Worm (Caenorhabditis elegans): Measurements from ENCODE around the gene T08G3.13.

The T08G3.13 gene

DNA sequence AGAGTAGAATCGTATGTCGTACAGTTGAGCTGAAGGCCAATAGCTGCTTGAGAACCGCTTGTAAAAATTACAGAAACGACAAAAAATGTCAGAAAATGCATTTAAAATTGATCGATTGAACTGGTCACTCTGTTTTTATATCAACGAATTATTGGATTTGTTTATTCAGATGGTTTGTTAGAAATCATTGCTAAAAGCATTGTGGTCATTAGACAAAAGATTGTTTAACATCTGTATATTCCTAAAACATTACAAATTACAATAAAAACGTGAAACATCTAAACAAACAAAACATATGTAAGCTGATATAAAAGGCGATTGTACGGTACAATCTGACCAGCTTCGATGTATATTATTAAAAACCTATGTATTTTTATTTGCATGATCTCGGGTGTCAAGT is 12.3 kb upstream of the T08G3.13 start, which contains the start of the genes F26D2.13 and F26D2.14:
F26D2.13 (minus strand) TSS at position 101 of the 400 bp plus-strand sequence.
F26D2.14 (plus strand) TSS at position 346 of the 400 bp plus-strand sequence.
- TF ChIP-seq zag-1 (tag; optimal IDR thresholded peaks at IDR 0.05): no peak
- TF ChIP-seq mab-5 (tag; optimal IDR thresholded peaks at IDR 0.05): no peak
- TF ChIP-seq alr-1 (tag; optimal IDR thresholded peaks at IDR 0.05): no peak
- no peak for TF ChIP-seq ztf-11 (tag; optimal IDR thresholded peaks at IDR 0.05)
- TF ChIP-seq elt-1 (tag; optimal IDR thresholded peaks at IDR 0.05): no peak
- no peak for TF ChIP-seq lin-11 (tag; optimal IDR thresholded peaks at IDR 0.05)
- no peak for TF ChIP-seq ztf-4 (tag; optimal IDR thresholded peaks at IDR 0.05)
- no peak for TF ChIP-seq gmeb-1 (tag; optimal IDR thresholded peaks at IDR 0.05)
- TF ChIP-seq nhr-11 (tag; optimal IDR thresholded peaks at IDR 0.05): no peak
- TF ChIP-seq lin-13 (GFP tag; optimal IDR thresholded peaks at IDR 0.05): no peak
- TF ChIP-seq sma-3 (GFP tag; optimal IDR thresholded peaks at IDR 0.05): no peak
- TF ChIP-seq nhr-21 (tag; optimal IDR thresholded peaks at IDR 0.05): no peak
- TF ChIP-seq nhr-77 (tag; optimal IDR thresholded peaks at IDR 0.05): no peak
- TF ChIP-seq nhr-12 (tag; optimal IDR thresholded peaks at IDR 0.05): no peak
- TF ChIP-seq lsy-2 (tag; optimal IDR thresholded peaks at IDR 0.05): no peak

DNA sequence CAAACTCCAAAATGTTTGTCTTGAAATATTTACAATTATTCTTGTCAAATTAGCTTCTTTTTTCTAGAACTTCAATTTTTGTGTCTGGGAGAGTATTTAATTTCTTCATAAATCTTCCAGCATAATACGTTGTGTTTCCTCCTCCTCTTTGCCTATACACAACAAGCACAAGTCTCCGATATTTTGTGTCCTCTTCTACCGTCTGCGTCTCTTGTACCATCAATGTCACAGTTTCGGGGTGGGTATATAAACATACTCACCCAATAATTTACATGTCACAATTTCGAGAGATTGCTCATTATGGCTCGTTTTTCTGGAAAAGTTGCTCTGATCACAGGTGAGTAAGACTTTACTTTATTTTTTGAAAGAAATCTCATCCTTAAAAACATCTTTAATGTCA is 10.3 kb upstream of the T08G3.13 start, which contains the start of gene F26D2.15:
F26D2.15 (plus strand) TSS at position 301 of the 400 bp plus-strand sequence.
- TF ChIP-seq unc-62 (GFP tag; optimal IDR thresholded peaks at IDR 0.05) (no peak), nhr-12 (tag; optimal IDR thresholded peaks at IDR 0.05) (no peak), mbf-1 (tag; optimal IDR thresholded peaks at IDR 0.05) (no peak), R02D3.7 (tag; optimal IDR thresholded peaks at IDR 0.05) (no peak), blmp-1 (tag; optimal IDR thresholded peaks at IDR 0.05; ENCODE audit: insufficient read depth) (no peak), dmd-4 (tag; optimal IDR thresholded peaks at IDR 0.05) (no peak), lin-13 (GFP tag; optimal IDR thresholded peaks at IDR 0.05) (no peak), Y55F3AM.14 (GFP tag; optimal IDR thresholded peaks at IDR 0.05) (no peak), lsy-2 (tag; optimal IDR thresholded peaks at IDR 0.05) (no peak), ceh-82 (tag; optimal IDR thresholded peaks at IDR 0.05) (no peak), nhr-237 (tag; optimal IDR thresholded peaks at IDR 0.05) (no peak), nhr-25 (tag; optimal IDR thresholded peaks at IDR 0.05) (no peak), egl-27 (tag; optimal IDR thresholded peaks at IDR 0.05) (no peak), sma-3 (GFP tag; optimal IDR thresholded peaks at IDR 0.05) (no peak), alr-1 (tag; optimal IDR thresholded peaks at IDR 0.05) (no peak), peb-1 (tag; optimal IDR thresholded peaks at IDR 0.05) (no peak), nhr-77 (tag; optimal IDR thresholded peaks at IDR 0.05) (no peak), gmeb-1 (tag; optimal IDR thresholded peaks at IDR 0.05) (no peak)

DNA sequence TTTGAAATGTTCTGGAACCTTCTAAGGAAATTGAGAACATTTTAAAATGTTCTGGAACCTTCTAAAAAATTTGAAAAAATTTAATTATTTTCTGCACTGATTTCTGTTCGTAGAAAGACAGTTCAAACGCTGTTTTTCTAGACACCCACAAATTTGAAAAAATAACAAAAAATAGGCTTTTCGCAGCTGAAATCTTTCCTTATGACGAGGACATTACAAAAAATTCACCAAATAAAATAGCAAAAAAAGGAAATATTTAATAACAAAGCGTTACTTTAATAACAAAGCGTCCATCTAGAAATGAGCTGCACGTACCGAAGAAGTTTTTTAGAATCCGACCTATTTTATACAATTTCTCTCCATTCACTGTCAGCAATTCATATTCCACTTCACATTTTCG is 4.2 kb upstream of the T08G3.13 start, which contains the start of gene srh-141:
srh-141 (plus strand) TSS at position 301 of the 400 bp plus-strand sequence.
- TF ChIP-seq peb-1 (tag; optimal IDR thresholded peaks at IDR 0.05) (no peak), nhr-237 (tag; optimal IDR thresholded peaks at IDR 0.05) (no peak), lin-11 (tag; optimal IDR thresholded peaks at IDR 0.05) (no peak), nhr-23 (tag; optimal IDR thresholded peaks at IDR 0.05) (no peak), Y55F3AM.14 (GFP tag; optimal IDR thresholded peaks at IDR 0.05) (no peak), ZK546.5 (tag; optimal IDR thresholded peaks at IDR 0.05) (no peak), elt-3 (tag; optimal IDR thresholded peaks at IDR 0.05) (no peak), unc-62 (GFP tag; optimal IDR thresholded peaks at IDR 0.05) (no peak), lin-39 (tag; optimal IDR thresholded peaks at IDR 0.05) (no peak), nhr-21 (tag; optimal IDR thresholded peaks at IDR 0.05) (no peak), elt-1 (tag; optimal IDR thresholded peaks at IDR 0.05) (no peak), mbf-1 (tag; optimal IDR thresholded peaks at IDR 0.05) (no peak), dmd-4 (tag; optimal IDR thresholded peaks at IDR 0.05) (no peak), lsy-2 (tag; optimal IDR thresholded peaks at IDR 0.05) (no peak), blmp-1 (tag; optimal IDR thresholded peaks at IDR 0.05; ENCODE audit: insufficient read depth) (no peak)

DNA sequence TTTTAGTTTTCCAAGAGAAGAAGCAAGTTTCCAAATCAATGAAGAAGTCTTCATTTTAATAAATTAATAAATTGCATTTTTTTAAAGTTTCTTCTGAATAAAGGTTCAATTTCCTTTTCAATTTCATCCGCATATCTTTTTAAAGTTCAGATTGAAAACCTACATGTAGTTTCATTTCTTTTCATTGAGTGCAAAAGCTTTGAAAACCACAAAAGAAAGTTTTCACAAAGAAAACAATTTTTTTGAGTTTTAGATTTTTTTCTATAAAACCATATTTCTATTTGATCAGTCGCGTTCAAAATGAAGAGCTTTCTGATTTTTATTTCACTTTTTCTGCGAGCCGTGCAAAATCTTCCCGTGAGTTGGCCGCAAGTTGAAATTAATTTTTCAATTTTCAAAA is 2.2 kb upstream of the T08G3.13 start, which contains the start of gene T08G3.6:
T08G3.6 (plus strand) TSS at position 301 of the 400 bp plus-strand sequence.
- TF ChIP-seq nhr-10 (tag; optimal IDR thresholded peaks at IDR 0.05): no peak
- TF ChIP-seq nhr-23 (tag; optimal IDR thresholded peaks at IDR 0.05): no peak
- TF ChIP-seq aly-2 (tag; optimal IDR thresholded peaks at IDR 0.05): no peak
- no peak for TF ChIP-seq elt-1 (tag; optimal IDR thresholded peaks at IDR 0.05)
- no peak for TF ChIP-seq ZK546.5 (tag; optimal IDR thresholded peaks at IDR 0.05)
- TF ChIP-seq lin-13 (GFP tag; optimal IDR thresholded peaks at IDR 0.05): no peak
- TF ChIP-seq R02D3.7 (tag; optimal IDR thresholded peaks at IDR 0.05): no peak
- TF ChIP-seq ztf-1 (GFP tag; conservative IDR thresholded peaks at IDR 0.05): no peak
- TF ChIP-seq F13H6.1 (tag; optimal IDR thresholded peaks at IDR 0.05): no peak
- TF ChIP-seq lsy-2 (tag; optimal IDR thresholded peaks at IDR 0.05): no peak
- TF ChIP-seq crh-2 (tag; optimal IDR thresholded peaks at IDR 0.05): no peak
- no peak for TF ChIP-seq unc-62 (GFP tag; optimal IDR thresholded peaks at IDR 0.05)
- TF ChIP-seq ztf-4 (tag; optimal IDR thresholded peaks at IDR 0.05): no peak
- TF ChIP-seq lin-11 (tag; optimal IDR thresholded peaks at IDR 0.05): no peak
- no peak for TF ChIP-seq nhr-11 (tag; optimal IDR thresholded peaks at IDR 0.05)
- no peak for TF ChIP-seq nhr-77 (tag; optimal IDR thresholded peaks at IDR 0.05)
- TF ChIP-seq nhr-25 (tag; optimal IDR thresholded peaks at IDR 0.05): no peak
- TF ChIP-seq C34F6.9 (tag; optimal IDR thresholded peaks at IDR 0.05): no peak
- TF ChIP-seq dmd-4 (tag; optimal IDR thresholded peaks at IDR 0.05): no peak
- TF ChIP-seq mab-5 (tag; optimal IDR thresholded peaks at IDR 0.05): no peak
